Worm (Caenorhabditis elegans) whole organism, midembryonic: ENCODE results near the gene W09G12.6.

Source experiments
- T22C8.4 ChIP-seq: fragments of 200-800 bp; sonication (Bioruptor generic); IDR thresholded peaks from 2 replicates; pipeline ENCODE4 v1.3.6; 2022; ENCODE audit warnings: missing genetic modification characterization, missing compliant biosample characterization
- cog-1 ChIP-seq: sonication (generic microtip); optimal IDR thresholded peaks from 2 replicates; lab custom pipeline; 2016; ENCODE audit warnings: missing genetic modification characterization, missing compliant biosample characterization
- flt-1 ChIP-seq: fragments of 200-800 bp; sonication (Bioruptor generic); IDR thresholded peaks from 2 replicates; pipeline ENCODE4 v1.3.6; 2022; ENCODE audit warnings: missing genetic modification characterization, missing compliant biosample characterization
- klf-2 ChIP-seq: fragments of 200-800 bp; sonication (Bioruptor generic); conservative IDR thresholded peaks from 2 replicates; pipeline ENCODE4 v1.3.6; 2022; ENCODE audit warnings: missing genetic modification reagents, missing genetic modification characterization, missing compliant biosample characterization
- med-1 ChIP-seq: sonication (generic microtip); optimal IDR thresholded peaks from 2 replicates; lab custom pipeline; 2017; ENCODE audit warnings: missing genetic modification characterization, mild to moderate bottlenecking, missing compliant biosample characterization, antibody characterized with exemption, missing genetic modification reagents; ENCODE audit not compliant: insufficient read depth
- ref-1 ChIP-seq: fragments of 200-800 bp; sonication (Bioruptor generic); conservative IDR thresholded peaks from 2 replicates; pipeline ENCODE4 v1.3.6; 2022; ENCODE audit warnings: missing genetic modification reagents, missing genetic modification characterization, missing compliant biosample characterization
- tab-1 ChIP-seq: fragments of 200-800 bp; sonication (Bioruptor generic); IDR thresholded peaks from 2 replicates; pipeline ENCODE4 v1.3.6; 2022; ENCODE audit warnings: missing genetic modification characterization, missing compliant biosample characterization
- ztf-23 ChIP-seq: fragments of 200-800 bp; sonication (Bioruptor generic); IDR thresholded peaks from 2 replicates; pipeline ENCODE4 v1.3.6; 2022; ENCODE audit warnings: missing genetic modification reagents, missing genetic modification characterization, missing compliant biosample characterization
- ztf-29 ChIP-seq: fragments of 200-800 bp; sonication (Bioruptor generic); IDR thresholded peaks from 2 replicates; pipeline ENCODE4 v1.3.6; 2022; ENCODE audit warnings: missing genetic modification reagents, missing genetic modification characterization, missing compliant biosample characterization

W09G12.6 gene

ce11 chrIV:1235785-1236184, 4.1 kb downstream of the W09G12.6 start:
- TF ChIP-seq T22C8.4 (GFP tag; lab: Robert Waterston, UW) (peak; percentile 67), ref-1 (GFP tag; lab: Robert Waterston, UW) (no peak), cog-1 (no peak)

- TF ChIP-seq ztf-29, result no peak
- TF ChIP-seq T22C8.4 (GFP tag; lab: Robert Waterston, UW), result no peak
- no peak for TF ChIP-seq flt-1 (GFP tag; lab: Robert Waterston, UW)
- no peak for TF ChIP-seq tab-1 (GFP tag; lab: Robert Waterston, UW)
- TF ChIP-seq med-1, result no peak
- TF ChIP-seq cog-1, result no peak
- no peak for TF ChIP-seq ref-1 (GFP tag; lab: Robert Waterston, UW)
- TF ChIP-seq klf-2 (GFP tag; lab: Robert Waterston, UW), result no peak
- TF ChIP-seq ztf-23, result no peak
Observed at ce11 chrIV:1238147-1238546, 6.5 kb downstream of the W09G12.6 start.

- TF ChIP-seq tab-1 (GFP tag; lab: Robert Waterston, UW) (no peak), ztf-23 (0 out of 2 replicates have a peak, but pooled peaks have one; percentile 41)
Observed at ce11 chrIV:1239686-1240085, 8.0 kb downstream of the W09G12.6 start, which contains the start of gene F38A1.8. Gene F38A1.8, minus strand, starts transcription at chrIV:1239852.

ce11 chrIV:1243295-1243694, 11.6 kb downstream of the W09G12.6 start, which contains the start of gene F38A1.15:
Gene F38A1.15, minus strand, starts transcription at chrIV:1243395.
- TF ChIP-seq tab-1 (GFP tag; lab: Robert Waterston, UW) (no peak), ztf-29 (no peak), ref-1 (GFP tag; lab: Robert Waterston, UW) (no peak), med-1 (no peak), flt-1 (GFP tag; lab: Robert Waterston, UW) (no peak), T22C8.4 (GFP tag; lab: Robert Waterston, UW) (no peak), cog-1 (no peak), ztf-23 (no peak), klf-2 (GFP tag; lab: Robert Waterston, UW) (no peak)

- TF ChIP-seq T22C8.4 (GFP tag; lab: Robert Waterston, UW) (no peak), ztf-23 (no peak)
Observed at ce11 chrIV:1245244-1245643, 13.6 kb downstream of the W09G12.6 start, which contains the start of gene F38A1.9. Gene F38A1.9, minus strand, starts transcription at chrIV:1245344.

- TF ChIP-seq klf-2 (GFP tag; lab: Robert Waterston, UW) (no peak), cog-1 (no peak), T22C8.4 (GFP tag; lab: Robert Waterston, UW) (no peak), tab-1 (GFP tag; lab: Robert Waterston, UW) (no peak), ztf-29 (no peak)
Observed at ce11 chrIV:1246762-1247436, 15.2 kb downstream of the W09G12.6 start, which contains the start of the genes clec-165 and F38A1.11. Gene clec-165, minus strand, starts transcription at chrIV:1246886. Gene F38A1.11, plus strand, starts transcription at chrIV:1247386.

ce11 chrIV:1251242-1251911, 19.7 kb downstream of the W09G12.6 start, which contains the start of the genes clec-166 and F38A1.6:
Gene clec-166, minus strand, starts transcription at chrIV:1251342.
Gene F38A1.6, plus strand, starts transcription at chrIV:1251861.
- TF ChIP-seq cog-1, result no peak
- TF ChIP-seq klf-2 (GFP tag; lab: Robert Waterston, UW), result no peak
- TF ChIP-seq ref-1 (GFP tag; lab: Robert Waterston, UW), result no peak
- TF ChIP-seq ztf-23, result no peak

ce11 chrIV:1255632-1256031, 23.9 kb downstream of the W09G12.6 start, which contains the start of gene clec-167:
Gene clec-167, minus strand, starts transcription at chrIV:1255732.
- TF ChIP-seq tab-1 (GFP tag; lab: Robert Waterston, UW) (no peak), flt-1 (GFP tag; lab: Robert Waterston, UW) (no peak), ztf-23 (no peak), cog-1 (no peak), T22C8.4 (GFP tag; lab: Robert Waterston, UW) (no peak), klf-2 (GFP tag; lab: Robert Waterston, UW) (no peak), ztf-29 (no peak), med-1 (no peak), ref-1 (GFP tag; lab: Robert Waterston, UW) (no peak)

- TF ChIP-seq med-1 (no peak), klf-2 (GFP tag; lab: Robert Waterston, UW) (no peak), flt-1 (GFP tag; lab: Robert Waterston, UW) (no peak), tab-1 (GFP tag; lab: Robert Waterston, UW) (no peak), ref-1 (GFP tag; lab: Robert Waterston, UW) (no peak)
Observed at ce11 chrIV:1256723-1257122, 25.0 kb downstream of the W09G12.6 start, which contains the start of gene clec-168. Gene clec-168, plus strand, starts transcription at chrIV:1256969.

- TF ChIP-seq ztf-29, result no peak
- TF ChIP-seq ref-1 (GFP tag; lab: Robert Waterston, UW), result no peak
- no peak for TF ChIP-seq med-1
- no peak for TF ChIP-seq flt-1 (GFP tag; lab: Robert Waterston, UW)
Observed at ce11 chrIV:1260474-1260873, 28.8 kb downstream of the W09G12.6 start.

ce11 chrIV:1261024-1261423, 29.3 kb downstream of the W09G12.6 start, which contains the start of gene clec-169:
Gene clec-169, plus strand, starts transcription at chrIV:1261324.
- TF ChIP-seq klf-2 (GFP tag; lab: Robert Waterston, UW) (no peak), ref-1 (GFP tag; lab: Robert Waterston, UW) (no peak), T22C8.4 (GFP tag; lab: Robert Waterston, UW) (no peak), ztf-23 (no peak), cog-1 (no peak), med-1 (no peak), ztf-29 (no peak)
